Worm (Caenorhabditis elegans) whole organism, L4/young adult: ENCODE data around the gene F13H10.3.

Source experiments
- W03F9.2 ChIP-seq: fragments of 150-350 bp; optimal IDR thresholded peaks from 2 replicates; lab custom pipeline; 2014; ENCODE audit warnings: missing biosample characterization, missing genetic modification characterization
- dao-5 ChIP-seq: sonication (generic microtip); optimal IDR thresholded peaks from 2 replicates; lab custom pipeline; 2016; ENCODE audit warnings: missing genotype, missing genetic modification characterization, moderate library complexity, missing compliant biosample characterization
- him-1 ChIP-seq: sonication (generic microtip); optimal IDR thresholded peaks from 2 replicates; lab custom pipeline; 2016; ENCODE audit warnings: missing genotype, missing genetic modification reagents, missing genetic modification characterization, missing compliant biosample characterization

- TF ChIP-seq him-1 (tag; lab: Kevin White, UChicago) (no peak), W03F9.2 (tag; lab: Kevin White, UChicago) (no peak), dao-5 (tag; lab: Kevin White, UChicago) (no peak)
Observed at ce11 chrIV:11001614-11002013, 14.1 kb downstream of the F13H10.3 start, which contains the start of gene F13H10.9.
